Fruit fly (Drosophila melanogaster): ENCODE data around the gene CG14879.

CG14879 gene

dm6 chr3R:16355393-16355943 lies 6.4 kb upstream of the CG14879 start (continued):
- TF ChIP-seq CG10147 (GFP tag; optimal IDR thresholded peaks at IDR 0.05) (no peak), CG3995 (GFP tag; optimal IDR thresholded peaks at IDR 0.05) (no peak), sob (GFP tag; IDR thresholded peaks at IDR 0.05) (peak; percentile 63), danr (GFP tag; IDR thresholded peaks at IDR 0.05) (no peak), Mes4 (GFP tag; optimal IDR thresholded peaks at IDR 0.05) (no peak), nau (GFP tag; optimal IDR thresholded peaks at IDR 0.05) (peak; percentile 47), dm (GFP tag; optimal IDR thresholded peaks at IDR 0.05) (no peak), B-H2 (GFP tag; optimal IDR thresholded peaks at IDR 0.05) (peak; percentile 40), CkIIα-i1 (GFP tag; IDR thresholded peaks at IDR 0.05) (no peak), Opbp (GFP tag; IDR thresholded peaks at IDR 0.05; ENCODE audit: partially characterized antibody) (no peak), CG6689 (GFP tag; IDR thresholded peaks at IDR 0.05) (0 out of 2 replicates have a peak, but pooled peaks have one; percentile 33), Optix (GFP tag; IDR thresholded peaks at IDR 0.05) (no peak), tin (GFP tag; optimal IDR thresholded peaks at IDR 0.05) (no peak), BEAF-32 (GFP tag; optimal IDR thresholded peaks at IDR 0.05) (no peak), HHEX (GFP tag; optimal IDR thresholded peaks at IDR 0.05) (no peak), dan (GFP tag; IDR thresholded peaks at IDR 0.05) (no peak), CG10543 (GFP tag; optimal IDR thresholded peaks at IDR 0.05) (peak; percentile 83), Ets65A (GFP tag) (peak; percentile 91), CG33213 (GFP tag; optimal IDR thresholded peaks at IDR 0.05) (no peak), CG7556 (GFP tag; optimal IDR thresholded peaks at IDR 0.05) (no peak), CG1529 (GFP tag; optimal IDR thresholded peaks at IDR 0.05) (no peak), CG15073 (GFP tag; optimal IDR thresholded peaks at IDR 0.05) (no peak), CG14965 (GFP tag; optimal IDR thresholded peaks at IDR 0.05; ENCODE audit: borderline replicate concordance) (no peak), CG12071 (GFP tag; optimal IDR thresholded peaks at IDR 0.05) (peak; percentile 47), scrt (GFP tag; optimal IDR thresholded peaks at IDR 0.05) (no peak), CG5245 (GFP tag; optimal IDR thresholded peaks at IDR 0.05) (no peak), CG4360 (GFP tag; IDR thresholded peaks at IDR 0.05) (no peak), trh (GFP tag; optimal IDR thresholded peaks at IDR 0.05) (no peak), Jarid2 (GFP tag; optimal IDR thresholded peaks at IDR 0.05) (no peak), CG5180 (GFP tag; optimal IDR thresholded peaks at IDR 0.05) (no peak), seq (GFP tag; IDR thresholded peaks at IDR 0.05) (0 out of 2 replicates have a peak, but pooled peaks have one; percentile 13), CG17568 (GFP tag; optimal IDR thresholded peaks at IDR 0.05) (no peak), CTCF (GFP tag; optimal IDR thresholded peaks at IDR 0.05) (no peak), Bteb2 (GFP tag; optimal IDR thresholded peaks at IDR 0.05) (no peak), CG8924 (tag; optimal IDR thresholded peaks at IDR 0.05) (no peak), ash1 (GFP tag; optimal IDR thresholded peaks at IDR 0.05) (peak; percentile 5), Bdp1 (GFP tag; optimal IDR thresholded peaks at IDR 0.05) (no peak), nerfin-2 (GFP tag; IDR thresholded peaks at IDR 0.05; ENCODE audit: partially characterized antibody) (no peak), CG10979 (tag; optimal IDR thresholded peaks at IDR 0.05) (no peak), prd (optimal IDR thresholded peaks at IDR 0.05) (no peak), prd (GFP tag; IDR thresholded peaks at IDR 0.05) (no peak), cg (GFP tag; optimal IDR thresholded peaks at IDR 0.05) (no peak), Hr3 (GFP tag; optimal IDR thresholded peaks at IDR 0.05) (no peak), GATAe (GFP tag; conservative IDR thresholded peaks at IDR 0.05) (no peak), Camta (GFP tag; optimal IDR thresholded peaks at IDR 0.05) (no peak), gro (GFP tag; optimal IDR thresholded peaks at IDR 0.05) (peak; percentile 69), hbn (GFP tag; IDR thresholded peaks at IDR 0.05; ENCODE audit: partially characterized antibody) (no peak), CHES-1-like (GFP tag; optimal IDR thresholded peaks at IDR 0.05) (peak; percentile 44), Nf-YB (GFP tag; optimal IDR thresholded peaks at IDR 0.05) (no peak), kni (GFP tag; optimal IDR thresholded peaks at IDR 0.05) (no peak), ham (GFP tag; IDR thresholded peaks at IDR 0.05) (no peak), disco-r (GFP tag; optimal IDR thresholded peaks at IDR 0.05) (no peak)
